Worm (Caenorhabditis elegans): ENCODE measurements around the gene anmt-2.

- no peak for TF ChIP-seq T22C8.4 (GFP tag; IDR thresholded peaks at IDR 0.05)
- no peak for TF ChIP-seq cog-1 (tag; optimal IDR thresholded peaks at IDR 0.05)
- no peak for TF ChIP-seq tab-1 (GFP tag; IDR thresholded peaks at IDR 0.05)
- TF ChIP-seq flt-1 (GFP tag; IDR thresholded peaks at IDR 0.05), result no peak
- no peak for TF ChIP-seq med-1 (GFP tag; optimal IDR thresholded peaks at IDR 0.05; ENCODE audit: insufficient read depth)
- no peak for TF ChIP-seq ref-1 (GFP tag; conservative IDR thresholded peaks at IDR 0.05)
- no peak for TF ChIP-seq ztf-29 (GFP tag; IDR thresholded peaks at IDR 0.05)
- TF ChIP-seq ztf-23 (GFP tag; IDR thresholded peaks at IDR 0.05), result no peak
These were observed 49.5 kb upstream of the anmt-2 start for ce11 chrIII:6207046-6207445.

Measured in whole organism, midembryonic.